Fruit fly (Drosophila melanogaster): ENCODE data around the gene Fkbp39.

Gene Fkbp39

DNA sequence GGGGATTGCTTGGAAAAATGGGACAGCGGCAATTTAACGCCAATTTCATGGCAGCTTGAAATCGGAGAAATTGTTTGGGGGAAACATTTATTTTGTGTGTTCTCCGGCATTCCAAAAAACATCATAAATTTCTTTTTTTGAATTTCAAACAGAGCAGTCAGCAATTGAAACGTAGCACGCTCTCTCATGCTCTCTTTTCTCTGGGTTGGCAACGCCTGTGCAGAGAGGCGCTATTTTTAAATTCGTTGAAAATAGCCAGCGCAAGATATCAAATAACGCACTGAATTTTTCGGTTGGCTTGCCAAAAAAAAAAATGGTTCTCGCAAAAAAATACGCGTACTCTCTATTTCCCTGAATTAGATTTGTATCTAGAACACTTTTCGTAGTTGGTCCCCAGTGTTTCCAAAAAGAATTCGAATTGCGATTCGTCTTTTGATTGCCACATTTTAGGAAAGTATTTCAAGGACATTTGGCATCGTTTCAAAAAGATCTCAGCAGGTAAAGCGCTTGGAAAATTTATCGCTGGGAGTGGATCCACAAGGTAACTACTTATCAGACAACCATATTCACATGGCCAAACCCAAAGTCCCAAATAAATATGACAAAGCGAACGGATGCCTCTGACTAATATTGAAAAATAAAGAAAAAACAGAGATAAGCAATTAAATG is 46.8 kb downstream of the Fkbp39 start:
- peak; percentile 16 for TF ChIP-seq zen (tag; optimal IDR thresholded peaks at IDR 0.05)
- no peak for TF ChIP-seq vvl (GFP tag; IDR thresholded peaks at IDR 0.05)
- TF ChIP-seq sens (GFP tag) = peak; percentile 61
- no peak for TF ChIP-seq tio (GFP tag; optimal IDR thresholded peaks at IDR 0.05)
- TF ChIP-seq dan (GFP tag; IDR thresholded peaks at IDR 0.05) = no peak
- TF ChIP-seq ash1 (GFP tag; optimal IDR thresholded peaks at IDR 0.05) = no peak
- peak; percentile 21 for TF ChIP-seq nmo (GFP tag; optimal IDR thresholded peaks at IDR 0.05)
- peak; percentile 24 for TF ChIP-seq zf30C (GFP tag; optimal IDR thresholded peaks at IDR 0.05)
- peak; percentile 30 for TF ChIP-seq CG14710 (tag; optimal IDR thresholded peaks at IDR 0.05)
- TF ChIP-seq CG4617 (GFP tag; optimal IDR thresholded peaks at IDR 0.05; ENCODE audit: borderline replicate concordance) = no peak
- TF ChIP-seq Asciz (GFP tag; optimal IDR thresholded peaks at IDR 0.05) = no peak
- no peak for TF ChIP-seq CG7928 (GFP tag; optimal IDR thresholded peaks at IDR 0.05)
- TF ChIP-seq CG1603 (tag; optimal IDR thresholded peaks at IDR 0.05) = peak; percentile 88
- TF ChIP-seq Sry-δ (GFP tag; optimal IDR thresholded peaks at IDR 0.05) = peak; percentile 25
- TF ChIP-seq CG8290 (GFP tag; optimal IDR thresholded peaks at IDR 0.05) = no peak
- TF ChIP-seq CG8290 (tag; optimal IDR thresholded peaks at IDR 0.05) = peak in 1 of 2 experiments; percentile 29
- TF ChIP-seq Ssrp (tag; optimal IDR thresholded peaks at IDR 0.05) = no peak
- no peak for TF ChIP-seq sc (optimal IDR thresholded peaks at IDR 0.05)
- no peak for TF ChIP-seq sc (GFP tag; optimal IDR thresholded peaks at IDR 0.05)
- no peak for TF ChIP-seq schlank (tag; optimal IDR thresholded peaks at IDR 0.05)
- TF ChIP-seq CG11504 (tag; optimal IDR thresholded peaks at IDR 0.05) = peak; percentile 21
- no peak for TF ChIP-seq Opbp (GFP tag; IDR thresholded peaks at IDR 0.05; ENCODE audit: partially characterized antibody)
- TF ChIP-seq p53 (GFP tag; optimal IDR thresholded peaks at IDR 0.05) = peak; percentile 13
- no peak for TF ChIP-seq Neu2 (GFP tag; optimal IDR thresholded peaks at IDR 0.05; ENCODE audit: borderline replicate concordance)
- TF ChIP-seq CG16779 (GFP tag; IDR thresholded peaks at IDR 0.05) = no peak
- peak; percentile 1 for TF ChIP-seq yki (optimal IDR thresholded peaks at IDR 0.05)
- TF ChIP-seq dpn (GFP tag; optimal IDR thresholded peaks at IDR 0.05) = peak in 1 of 2 experiments; percentile 15
- TF ChIP-seq lab (GFP tag; optimal IDR thresholded peaks at IDR 0.05) = peak; percentile 26
- TF ChIP-seq Chrac-16 (GFP tag; optimal IDR thresholded peaks at IDR 0.05) = no peak
- TF ChIP-seq CrebB (tag; optimal IDR thresholded peaks at IDR 0.05) = no peak
- TF ChIP-seq CG7271 (tag; optimal IDR thresholded peaks at IDR 0.05) = no peak
- TF ChIP-seq CG13624 (GFP tag; optimal IDR thresholded peaks at IDR 0.05) = peak; percentile 3
- TF ChIP-seq gro (GFP tag; optimal IDR thresholded peaks at IDR 0.05) = no peak
- TF ChIP-seq otp (GFP tag; IDR thresholded peaks at IDR 0.05) = no peak
- TF ChIP-seq CG9609 (GFP tag; optimal IDR thresholded peaks at IDR 0.05) = peak; percentile 32
- TF ChIP-seq disco-r (GFP tag; optimal IDR thresholded peaks at IDR 0.05) = no peak
- TF ChIP-seq H15 (GFP tag; IDR thresholded peaks at IDR 0.05) = no peak
- peak; percentile 12 for TF ChIP-seq CG7786 (GFP tag; optimal IDR thresholded peaks at IDR 0.05)
- no peak for TF ChIP-seq CG7372 (GFP tag; IDR thresholded peaks at IDR 0.05)
- TF ChIP-seq CG8478 (optimal IDR thresholded peaks at IDR 0.05) = no peak
- TF ChIP-seq CG10267 (tag; optimal IDR thresholded peaks at IDR 0.05) = no peak
- no peak for TF ChIP-seq CG4707 (GFP tag; optimal IDR thresholded peaks at IDR 0.05)
- peak; percentile 43 for TF ChIP-seq CG15514 (GFP tag; optimal IDR thresholded peaks at IDR 0.05)
- no peak for TF ChIP-seq Xrp1 (GFP tag; IDR thresholded peaks at IDR 0.05)
- TF ChIP-seq Jarid2 (GFP tag; optimal IDR thresholded peaks at IDR 0.05) = no peak
- TF ChIP-seq CG16863 (GFP tag; optimal IDR thresholded peaks at IDR 0.05) = no peak
- TF ChIP-seq CG10209 (GFP tag; optimal IDR thresholded peaks at IDR 0.05) = no peak
- no peak for TF ChIP-seq CG11093 (GFP tag; IDR thresholded peaks at IDR 0.05)
- peak; percentile 35 for TF ChIP-seq CG17912 (GFP tag; optimal IDR thresholded peaks at IDR 0.05)
- no peak for TF ChIP-seq PHDP (tag; optimal IDR thresholded peaks at IDR 0.05)
- TF ChIP-seq CG1792 (GFP tag; optimal IDR thresholded peaks at IDR 0.05) = peak; percentile 8

Data from whole organism, embryonic.